Fruit fly (Drosophila melanogaster) whole organism, embryonic: ENCODE measurements around the gene Rdh.
A peak's percentile ranks its signal among the peaks of the same experiment; 100 is the strongest.

Experiments used
- Atf3 ChIP-seq: fragments of 200-800 bp; sonication (Bioruptor generic); optimal IDR thresholded peaks from 3 replicates; lab custom pipeline; 2016; ENCODE audit warnings: missing biosample characterization, missing genetic modification characterization
- C15 ChIP-seq: fragments of 200-800 bp; sonication (Bioruptor generic); IDR thresholded peaks from 3 replicates; pipeline ENCODE4 v1.3.6; 2022; ENCODE audit warnings: missing biosample characterization, missing genetic modification characterization
- CG1024 ChIP-seq: fragments of 200-800 bp; sonication (Bioruptor generic); IDR thresholded peaks from 2 replicates; pipeline ENCODE4 v1.3.6; 2022; ENCODE audit warnings: missing biosample characterization, missing genetic modification characterization
- CG13296 ChIP-seq: fragments of 200-800 bp; sonication (Bioruptor generic); optimal IDR thresholded peaks from 3 replicates; lab custom pipeline; 2018; ENCODE audit warnings: missing biosample characterization, mild to moderate bottlenecking, missing genetic modification characterization
- CG15073 ChIP-seq: fragments of 200-800 bp; sonication (Bioruptor generic); optimal IDR thresholded peaks from 2 replicates; lab custom pipeline; 2016; ENCODE audit warnings: missing biosample characterization, missing genetic modification characterization
- CG15601 ChIP-seq: fragments of 200-800 bp; sonication (Bioruptor generic); optimal IDR thresholded peaks from 3 replicates; lab custom pipeline; 2019; ENCODE audit warnings: missing biosample characterization, mild to moderate bottlenecking, missing genetic modification characterization, moderate library complexity
- CG1647 ChIP-seq: fragments of 200-800 bp; sonication (Bioruptor generic); optimal IDR thresholded peaks from 3 replicates; lab custom pipeline; 2016; ENCODE audit warnings: missing biosample characterization, missing genetic modification characterization
- CG1832 ChIP-seq: fragments of 200-800 bp; sonication (Bioruptor generic); optimal IDR thresholded peaks from 2 replicates; lab custom pipeline; 2017; ENCODE audit warnings: missing biosample characterization, mild to moderate bottlenecking, missing genetic modification characterization, inconsistent platforms
- CG18619 ChIP-seq: fragments of 200-800 bp; sonication (Bioruptor generic); optimal IDR thresholded peaks from 3 replicates; lab custom pipeline; 2017; ENCODE audit warnings: missing biosample characterization, mild to moderate bottlenecking, missing genetic modification characterization
- CG2199 ChIP-seq: fragments of 200-800 bp; sonication (Bioruptor generic); IDR thresholded peaks from 3 replicates; pipeline ENCODE4 v1.3.6; 2022; ENCODE audit warnings: missing biosample characterization, missing genetic modification characterization
- CG30431 ChIP-seq: fragments of 200-800 bp; sonication (Bioruptor generic); optimal IDR thresholded peaks from 2 replicates; lab custom pipeline; 2017; ENCODE audit warnings: missing biosample characterization, missing genetic modification characterization
- CG31365 ChIP-seq: fragments of 200-800 bp; sonication (Bioruptor generic); optimal IDR thresholded peaks from 2 replicates; lab custom pipeline; 2018; ENCODE audit warnings: missing biosample characterization, mild to moderate bottlenecking, missing genetic modification characterization
- CG31388 ChIP-seq: fragments of 200-800 bp; sonication (Bioruptor generic); optimal IDR thresholded peaks from 2 replicates; lab custom pipeline; 2016; ENCODE audit warnings: missing biosample characterization, missing genetic modification characterization
- CG34422 ChIP-seq: fragments of 200-800 bp; sonication (Bioruptor generic); IDR thresholded peaks from 3 replicates; pipeline ENCODE4 v1.3.6; 2022; ENCODE audit warnings: missing biosample characterization, missing genetic modification characterization
- CG4282 ChIP-seq: fragments of 200-800 bp; sonication (Bioruptor generic); optimal IDR thresholded peaks from 2 replicates; lab custom pipeline; 2016; ENCODE audit warnings: missing biosample characterization, missing genetic modification characterization
- CG4707 ChIP-seq: fragments of 200-800 bp; sonication (Bioruptor generic); optimal IDR thresholded peaks from 2 replicates; lab custom pipeline; 2018; ENCODE audit warnings: missing biosample characterization, mild to moderate bottlenecking, missing genetic modification characterization, moderate library complexity
- CG5953 ChIP-seq: fragments of 200-800 bp; sonication (Bioruptor generic); IDR thresholded peaks from 2 replicates; pipeline ENCODE4 v1.3.6; 2022; ENCODE audit warnings: missing biosample characterization, missing genetic modification characterization
- CG7556 ChIP-seq: fragments of 200-800 bp; sonication (Bioruptor generic); optimal IDR thresholded peaks from 2 replicates; lab custom pipeline; 2017; ENCODE audit warnings: missing biosample characterization, mild to moderate bottlenecking, missing genetic modification characterization
- CG9817 ChIP-seq: fragments of 200-800 bp; sonication (Bioruptor generic); optimal IDR thresholded peaks from 2 replicates; lab custom pipeline; 2018; ENCODE audit warnings: missing biosample characterization, mild to moderate bottlenecking, missing genetic modification characterization, moderate library complexity
- D ChIP-seq, 2 experiments: fragments of 200-800 bp in 1 of 2; fragments of >200 bp in 1 of 2; sonication (Bioruptor generic) in 1 of 2; optimal IDR thresholded peaks; 2 replicates in 1 of 2; 3 replicates in 1 of 2; lab custom pipeline; 2017; ENCODE audit warnings: mild to moderate bottlenecking in 1 of 2, missing biosample characterization in 1 of 2, missing genetic modification characterization in 1 of 2, missing genetic modification reagents in 1 of 2
- Dad ChIP-seq: fragments of 200-800 bp; sonication (Bioruptor generic); optimal IDR thresholded peaks from 3 replicates; lab custom pipeline; 2016; ENCODE audit warnings: missing biosample characterization, missing genetic modification characterization
- Dip3 ChIP-seq: fragments of 200-800 bp; sonication (Bioruptor generic); optimal IDR thresholded peaks from 3 replicates; lab custom pipeline; 2016; ENCODE audit warnings: missing biosample characterization, missing genetic modification characterization
- Fer2 ChIP-seq: fragments of 200-800 bp; sonication (Bioruptor generic); optimal IDR thresholded peaks from 2 replicates; lab custom pipeline; 2018; ENCODE audit warnings: missing biosample characterization, mild to moderate bottlenecking, missing genetic modification characterization, moderate library complexity
- Hey ChIP-seq: fragments of 200-800 bp; sonication (Bioruptor generic); optimal IDR thresholded peaks from 3 replicates; lab custom pipeline; 2018; ENCODE audit warnings: missing biosample characterization, mild to moderate bottlenecking, missing genetic modification characterization
- HmgD ChIP-seq: fragments of 200-800 bp; sonication (Bioruptor generic); optimal IDR thresholded peaks from 3 replicates; lab custom pipeline; 2016; ENCODE audit warnings: missing biosample characterization, missing genetic modification characterization
- Hsf ChIP-seq: fragments of 200-800 bp; sonication (Bioruptor generic); optimal IDR thresholded peaks from 3 replicates; lab custom pipeline; 2016; ENCODE audit warnings: missing biosample characterization, missing genetic modification characterization
- Lim3 ChIP-seq: fragments of 200-800 bp; sonication (Bioruptor generic); IDR thresholded peaks from 2 replicates; pipeline ENCODE4 v1.3.6; 2022; ENCODE audit warnings: missing biosample characterization, missing genetic modification characterization
- MESR4 ChIP-seq: fragments of 200-800 bp; sonication (Bioruptor generic); optimal IDR thresholded peaks from 2 replicates; lab custom pipeline; 2018; ENCODE audit warnings: missing biosample characterization, mild to moderate bottlenecking, missing genetic modification characterization, moderate library complexity
- Max ChIP-seq: fragments of 200-800 bp; sonication (Bioruptor generic); optimal IDR thresholded peaks from 2 replicates; lab custom pipeline; 2016; ENCODE audit warnings: missing biosample characterization, mild to moderate bottlenecking, missing genetic modification characterization
- Oaz ChIP-seq: fragments of 200-800 bp; sonication (Bioruptor generic); IDR thresholded peaks from 2 replicates; pipeline ENCODE4 v1.3.6; 2022; ENCODE audit warnings: missing biosample characterization, missing genetic modification characterization
- Sin3A ChIP-seq: fragments of >200 bp; optimal IDR thresholded peaks from 2 replicates; lab custom pipeline; 2018
- Ssrp ChIP-seq: fragments of 200-800 bp; sonication (Bioruptor generic); optimal IDR thresholded peaks from 2 replicates; lab custom pipeline; 2018; ENCODE audit warnings: missing biosample characterization, mild to moderate bottlenecking, missing genetic modification characterization, moderate library complexity
- Tbp ChIP-seq: fragments of >200 bp; optimal IDR thresholded peaks from 2 replicates; lab custom pipeline; 2018; ENCODE audit warnings: missing biosample characterization, missing genetic modification characterization
- ase ChIP-seq: fragments of 200-800 bp; sonication (Bioruptor generic); IDR thresholded peaks from 3 replicates; pipeline ENCODE4 v1.3.6; 2022; ENCODE audit warnings: missing biosample characterization, missing genetic modification characterization
- az2 ChIP-seq: fragments of 200-800 bp; sonication (Bioruptor generic); optimal IDR thresholded peaks from 3 replicates; lab custom pipeline; 2016; ENCODE audit warnings: missing biosample characterization, missing genetic modification characterization
- crp ChIP-seq, 2 experiments: fragments of 200-800 bp; sonication (Bioruptor generic); optimal IDR thresholded peaks; 2 replicates in 1 of 2; 3 replicates in 1 of 2; lab custom pipeline; 2017; ENCODE audit warnings: missing biosample characterization in 2 of 2, missing genetic modification characterization in 2 of 2, mild to moderate bottlenecking in 1 of 2, moderate library complexity in 1 of 2
- emc ChIP-seq: fragments of 200-800 bp; sonication (Bioruptor generic); optimal IDR thresholded peaks from 2 replicates; lab custom pipeline; 2016; ENCODE audit warnings: missing biosample characterization, missing genetic modification characterization
- fd102C ChIP-seq: fragments of 200-800 bp; sonication (Bioruptor generic); optimal IDR thresholded peaks from 2 replicates; lab custom pipeline; 2018; ENCODE audit warnings: missing biosample characterization, mild to moderate bottlenecking, missing genetic modification characterization, moderate library complexity
- ftz-f1 ChIP-seq: fragments of 200-800 bp; sonication (Bioruptor generic); optimal IDR thresholded peaks from 2 replicates; lab custom pipeline; 2016; ENCODE audit warnings: missing biosample characterization, missing genetic modification characterization
- h ChIP-seq: fragments of >200 bp; optimal IDR thresholded peaks from 2 replicates; lab custom pipeline; 2017
- her ChIP-seq: fragments of 200-800 bp; sonication (Bioruptor generic); optimal IDR thresholded peaks from 2 replicates; lab custom pipeline; 2016; ENCODE audit warnings: missing biosample characterization, missing genetic modification characterization
- oc ChIP-seq: fragments of 200-800 bp; sonication (Bioruptor generic); optimal IDR thresholded peaks from 2 replicates; lab custom pipeline; 2018; ENCODE audit warnings: missing biosample characterization, mild to moderate bottlenecking, missing genetic modification characterization, moderate library complexity
- rib ChIP-seq: fragments of 200-800 bp; sonication (Bioruptor generic); IDR thresholded peaks from 2 replicates; pipeline ENCODE4 v1.3.6; 2022; ENCODE audit warnings: missing biosample characterization, missing genetic modification characterization
- ro ChIP-seq: fragments of 200-800 bp; sonication (Bioruptor generic); IDR thresholded peaks from 2 replicates; pipeline ENCODE4 v1.3.6; 2022; ENCODE audit warnings: missing biosample characterization, missing genetic modification characterization
- sd ChIP-seq: fragments of 200-800 bp; sonication (Bioruptor generic); optimal IDR thresholded peaks from 3 replicates; lab custom pipeline; 2018; ENCODE audit warnings: missing biosample characterization, mild to moderate bottlenecking, missing genetic modification characterization, moderate library complexity
- sens-2 ChIP-seq: fragments of 200-800 bp; sonication (Bioruptor generic); IDR thresholded peaks from 2 replicates; pipeline ENCODE4 v1.3.6; 2022; ENCODE audit warnings: missing biosample characterization, missing genetic modification characterization
- slou ChIP-seq: fragments of 200-800 bp; sonication (Bioruptor generic); optimal IDR thresholded peaks from 3 replicates; lab custom pipeline; 2016; ENCODE audit warnings: missing biosample characterization, missing genetic modification characterization
- sna ChIP-seq: fragments of 200-800 bp; sonication (Bioruptor generic); IDR thresholded peaks from 2 replicates; pipeline ENCODE4 v1.3.6; 2022; ENCODE audit warnings: missing biosample characterization, missing genetic modification characterization; ENCODE audit not compliant: partially characterized antibody
- twi ChIP-seq: fragments of 200-800 bp; optimal IDR thresholded peaks from 2 replicates; lab custom pipeline; 2019; ENCODE audit warnings: missing biosample characterization, mild to moderate bottlenecking, missing genetic modification characterization, moderate library complexity
- tx ChIP-seq: fragments of 200-800 bp; sonication (Bioruptor generic); optimal IDR thresholded peaks from 2 replicates; lab custom pipeline; 2016; ENCODE audit warnings: missing biosample characterization, missing genetic modification characterization
- zfh1 ChIP-seq: fragments of 200-800 bp; sonication (Bioruptor generic); IDR thresholded peaks from 3 replicates; pipeline ENCODE4 v1.3.6; 2022; ENCODE audit warnings: missing biosample characterization, missing genetic modification characterization
- zfh2 ChIP-seq: fragments of 200-800 bp; sonication (Bioruptor generic); optimal IDR thresholded peaks from 2 replicates; lab custom pipeline; 2016; ENCODE audit warnings: missing biosample characterization, missing genetic modification characterization

The Rdh gene

DNA sequence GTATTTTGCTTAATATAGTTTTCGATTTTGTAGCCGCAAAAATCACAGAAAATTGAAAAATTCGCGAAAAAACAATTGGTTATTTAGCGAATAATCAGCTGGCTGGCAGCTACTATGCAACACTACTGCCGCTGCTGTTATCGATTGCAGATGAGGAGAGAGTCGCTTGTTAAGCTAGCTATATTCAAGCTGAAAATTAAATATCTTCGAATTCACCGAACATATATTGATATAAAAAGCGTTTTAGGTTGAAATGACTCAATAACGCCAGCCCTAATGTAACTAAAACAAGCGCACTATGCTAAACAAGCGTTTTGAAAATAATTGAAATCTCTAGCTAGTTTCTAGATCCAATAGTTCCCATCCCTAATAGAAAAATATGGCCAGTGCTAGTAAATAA is 18.9 kb upstream of the Rdh start, which contains the start of the genes CG32264, ntc and IntS10 (continued):
- no peak for TF ChIP-seq Lim3 (GFP tag; lab: Robert Waterston, UW)
- no peak for TF ChIP-seq h
- peak; percentile 91 for TF ChIP-seq zfh2 (GFP tag; lab: Kevin White, UChicago)
- no peak for TF ChIP-seq CG4707 (GFP tag; lab: Kevin White, UChicago)
- TF ChIP-seq CG31365 (tag; lab: Kevin White, UChicago): no peak
- peak; percentile 50 for TF ChIP-seq emc
- 0 out of 3 replicates have a peak, but pooled peaks have one; percentile 25 for TF ChIP-seq zfh1 (GFP tag; lab: Robert Waterston, UW)
- TF ChIP-seq Oaz (GFP tag; lab: Robert Waterston, UW): 0 out of 2 replicates have a peak, but pooled peaks have one; percentile 20
- TF ChIP-seq CG13296 (GFP tag; lab: Kevin White, UChicago): peak; percentile 67
- TF ChIP-seq oc: no peak
- no peak for TF ChIP-seq sens-2 (GFP tag; lab: Robert Waterston, UW)
- peak; percentile 71 for TF ChIP-seq rib (GFP tag; lab: Robert Waterston, UW)
- peak; percentile 48 to 93 for TF ChIP-seq crp (GFP tag; optimal IDR thresholded peaks at IDR 0.05; lab: Kevin White, UChicago)
- TF ChIP-seq tx (GFP tag; lab: Kevin White, UChicago): peak; percentile 78
- TF ChIP-seq MESR4 (GFP tag; lab: Kevin White, UChicago): peak; percentile 2
- TF ChIP-seq CG9817 (tag; lab: Kevin White, UChicago): peak; percentile 83
- TF ChIP-seq twi (tag; lab: Kevin White, UChicago): peak; percentile 58
- TF ChIP-seq CG1024 (GFP tag; lab: Robert Waterston, UW): 0 out of 2 replicates have a peak, but pooled peaks have one; percentile 9
- TF ChIP-seq Hsf (GFP tag; lab: Kevin White, UChicago): peak; percentile 77
- no peak for TF ChIP-seq ftz-f1 (GFP tag; lab: Kevin White, UChicago)
- peak; percentile 73 for TF ChIP-seq Dad (GFP tag; lab: Kevin White, UChicago)
- no peak for TF ChIP-seq fd102C (GFP tag; lab: Kevin White, UChicago)
- no peak for TF ChIP-seq D (optimal IDR thresholded peaks at IDR 0.05; lab: Kevin White, UChicago)
- peak; percentile 7 for TF ChIP-seq D (GFP tag; optimal IDR thresholded peaks at IDR 0.05; lab: Kevin White, UChicago)
- peak; percentile 59 for TF ChIP-seq CG18619 (GFP tag; lab: Kevin White, UChicago)
- no peak for TF ChIP-seq ase (GFP tag; lab: Robert Waterston, UW)
- TF ChIP-seq Atf3 (GFP tag; lab: Kevin White, UChicago): peak; percentile 59
- TF ChIP-seq CG34422 (GFP tag; lab: Robert Waterston, UW): 0 out of 3 replicates have a peak, but pooled peaks have one; percentile 47
- peak; percentile 45 for TF ChIP-seq CG30431
- TF ChIP-seq CG4282 (GFP tag; lab: Kevin White, UChicago): peak; percentile 64
- peak; percentile 75 for TF ChIP-seq her (GFP tag; lab: Kevin White, UChicago)
- TF ChIP-seq slou: peak; percentile 33
- peak; percentile 63 for TF ChIP-seq Ssrp
- TF ChIP-seq CG15601 (tag; lab: Kevin White, UChicago): peak; percentile 48
- TF ChIP-seq CG31388: peak; percentile 16
- TF ChIP-seq CG7556 (GFP tag; lab: Kevin White, UChicago): peak; percentile 47
- TF ChIP-seq CG1647: peak; percentile 72
- TF ChIP-seq HmgD (GFP tag; lab: Kevin White, UChicago): peak; percentile 81
- no peak for TF ChIP-seq CG15073
- TF ChIP-seq CG1832 (GFP tag; lab: Kevin White, UChicago): no peak
- peak; percentile 44 for TF ChIP-seq Fer2 (tag; lab: Kevin White, UChicago)
- no peak for TF ChIP-seq Hey (tag; lab: Kevin White, UChicago)
- peak; percentile 87 for TF ChIP-seq sd (tag; lab: Kevin White, UChicago)
- TF ChIP-seq C15: no peak
- peak; percentile 66 for TF ChIP-seq az2 (GFP tag; lab: Kevin White, UChicago)
- peak; percentile 75 for TF ChIP-seq Max (GFP tag; lab: Kevin White, UChicago)
- TF ChIP-seq ro (GFP tag; lab: Robert Waterston, UW): no peak
- peak; percentile 79 for TF ChIP-seq Dip3
- peak; percentile 69 for TF ChIP-seq sna (GFP tag; lab: Robert Waterston, UW)
- TF ChIP-seq Sin3A (lab: Kevin White, UChicago): peak; percentile 73
- no peak for TF ChIP-seq Tbp (GFP tag; lab: Kevin White, UChicago)
- TF ChIP-seq CG5953 (GFP tag; lab: Robert Waterston, UW): no peak
- TF ChIP-seq CG2199 (GFP tag; lab: Robert Waterston, UW): no peak
